Worm (Caenorhabditis elegans) whole organism, L4 larva: ENCODE measurements around the gene F26F2.10.

ENCODE experiments used
- F26F4.8 ChIP-seq: fragments of 200-800 bp; sonication (Bioruptor generic); conservative IDR thresholded peaks from 2 replicates; pipeline ENCODE4 v1.3.6; 2022; ENCODE audit warnings: missing genetic modification characterization, missing compliant biosample characterization
- F37D6.2 ChIP-seq: sonication (generic microtip); optimal IDR thresholded peaks from 2 replicates; lab custom pipeline; 2016; ENCODE audit warnings: mild to moderate bottlenecking, missing genetic modification characterization, missing compliant biosample characterization
- F44E2.7 ChIP-seq: fragments of 200-800 bp; sonication (Bioruptor generic); IDR thresholded peaks from 2 replicates; pipeline ENCODE4 v2.1.2; 2022; ENCODE audit warnings: missing genetic modification characterization, missing compliant biosample characterization
- Y105C5A.15 ChIP-seq: fragments of 200-800 bp; sonication (Bioruptor generic); IDR thresholded peaks from 2 replicates; pipeline ENCODE4 v1.3.6; 2022; ENCODE audit warnings: missing genetic modification characterization, missing compliant biosample characterization
- Y48G9A.11 ChIP-seq: fragments of 200-800 bp; sonication (Bioruptor generic); IDR thresholded peaks from 2 replicates; pipeline ENCODE4 v1.3.6; 2022; ENCODE audit warnings: missing genetic modification reagents, missing genetic modification characterization, missing compliant biosample characterization
- Y75B8A.6 ChIP-seq: fragments of 200-800 bp; sonication (Bioruptor generic); IDR thresholded peaks from 2 replicates; pipeline ENCODE4 v1.3.6; 2022; ENCODE audit warnings: missing genetic modification reagents, missing genetic modification characterization, missing compliant biosample characterization
- ZK337.2 ChIP-seq: fragments of 200-800 bp; sonication (Bioruptor generic); IDR thresholded peaks from 2 replicates; pipeline ENCODE4 v1.3.6; 2022; ENCODE audit warnings: missing genetic modification reagents, missing genetic modification characterization, missing compliant biosample characterization
- ZK546.5 ChIP-seq, 2 experiments: sonication (generic microtip); optimal IDR thresholded peaks; 2 replicates each; lab custom pipeline; 2017; ENCODE audit warnings: missing biosample characterization in 2 of 2, missing genetic modification characterization in 2 of 2
- ama-1 ChIP-seq: fragments of 150-350 bp; optimal IDR thresholded peaks from 2 replicates; lab custom pipeline; 2014; ENCODE audit warnings: inconsistent platforms, mixed read lengths
- arid-1 ChIP-seq: fragments of 200-800 bp; sonication (Bioruptor generic); conservative IDR thresholded peaks from 2 replicates; pipeline ENCODE4 v1.3.6; 2022; ENCODE audit warnings: missing genetic modification reagents, missing genetic modification characterization, missing compliant biosample characterization
- ceh-28 ChIP-seq: fragments of 150-350 bp; optimal IDR thresholded peaks from 2 replicates; lab custom pipeline; 2014; ENCODE audit warnings: missing biosample characterization, missing genetic modification reagents, missing genetic modification characterization
- cey-2 ChIP-seq: sonication (generic microtip); optimal IDR thresholded peaks from 3 replicates; lab custom pipeline; 2017; ENCODE audit warnings: missing genetic modification characterization, mild to moderate bottlenecking, missing compliant biosample characterization, antibody characterized with exemption, borderline replicate concordance; ENCODE audit not compliant: insufficient read depth
- daf-16 ChIP-seq, 3 experiments: sonication (generic microtip); optimal IDR thresholded peaks; 2 replicates each; lab custom pipeline; 2016 to 2017; ENCODE audit warnings: missing genetic modification characterization in 3 of 3, missing genetic modification reagents in 3 of 3, mild to moderate bottlenecking in 2 of 3, missing compliant biosample characterization in 2 of 3, missing biosample characterization in 1 of 3, moderate library complexity in 1 of 3
- daf-8 ChIP-seq: fragments of 200-800 bp; sonication (Bioruptor generic); IDR thresholded peaks from 2 replicates; pipeline ENCODE4 v1.3.6; 2022; ENCODE audit warnings: missing genetic modification characterization, missing compliant biosample characterization
- dmd-6 ChIP-seq: fragments of 200-800 bp; sonication (Bioruptor generic); IDR thresholded peaks from 2 replicates; pipeline ENCODE4 v1.3.6; 2022; ENCODE audit warnings: missing genetic modification reagents, missing genetic modification characterization, missing compliant biosample characterization
- dmd-8 ChIP-seq: fragments of 200-800 bp; sonication (Bioruptor generic); IDR thresholded peaks from 2 replicates; pipeline ENCODE4 v1.3.6; 2022; ENCODE audit warnings: missing genetic modification characterization, missing compliant biosample characterization
- dpl-1 ChIP-seq: fragments of 150-350 bp; optimal IDR thresholded peaks from 2 replicates; lab custom pipeline; 2014; ENCODE audit warnings: missing biosample characterization, missing genetic modification reagents, missing genetic modification characterization
- duxl-1 ChIP-seq: sonication (generic microtip); optimal IDR thresholded peaks from 2 replicates; lab custom pipeline; 2016; ENCODE audit warnings: mild to moderate bottlenecking, missing genetic modification characterization, moderate library complexity, missing compliant biosample characterization; ENCODE audit not compliant: poor library complexity
- dve-1 ChIP-seq: sonication (generic microtip); optimal IDR thresholded peaks from 2 replicates; lab custom pipeline; 2017; ENCODE audit warnings: antibody characterized with exemption, mild to moderate bottlenecking, missing genetic modification characterization, missing compliant biosample characterization; ENCODE audit not compliant: insufficient read depth
- egl-27 ChIP-seq: sonication (generic microtip); optimal IDR thresholded peaks from 3 replicates; lab custom pipeline; 2017; ENCODE audit warnings: missing biosample characterization, missing genetic modification reagents, missing genetic modification characterization
- fos-1 ChIP-seq: fragments of 150-350 bp; optimal IDR thresholded peaks from 2 replicates; lab custom pipeline; 2014; ENCODE audit warnings: missing biosample characterization, missing genetic modification characterization
- gei-8 ChIP-seq: fragments of 200-800 bp; sonication (Bioruptor generic); optimal IDR thresholded peaks from 2 replicates; lab custom pipeline; 2018; ENCODE audit warnings: mild to moderate bottlenecking, missing genetic modification characterization, missing compliant biosample characterization
- hif-1 ChIP-seq, 2 experiments: sonication (generic microtip); optimal IDR thresholded peaks; 2 replicates each; lab custom pipeline; 2016 to 2017; ENCODE audit warnings: missing compliant biosample characterization in 2 of 2, missing genetic modification characterization in 2 of 2, missing genetic modification reagents in 2 of 2, missing genotype in 2 of 2, mild to moderate bottlenecking in 1 of 2
- hlh-11 ChIP-seq: fragments of 200-800 bp; sonication (Bioruptor generic); optimal IDR thresholded peaks from 2 replicates; lab custom pipeline; 2018; ENCODE audit warnings: mild to moderate bottlenecking, missing genetic modification characterization, missing compliant biosample characterization
- hmg-1.1 ChIP-seq: fragments of 200-800 bp; sonication (Bioruptor generic); IDR thresholded peaks from 2 replicates; pipeline ENCODE4 v1.3.6; 2022; ENCODE audit warnings: missing genetic modification reagents, missing genetic modification characterization, missing compliant biosample characterization
- lin-13 ChIP-seq: fragments of 150-350 bp; optimal IDR thresholded peaks from 2 replicates; lab custom pipeline; 2014; ENCODE audit warnings: missing biosample characterization, missing genetic modification reagents, missing genetic modification characterization
- lin-29 ChIP-seq: fragments of 200-800 bp; sonication (Bioruptor generic); IDR thresholded peaks from 2 replicates; pipeline ENCODE4 v1.3.6; 2022; ENCODE audit warnings: missing genetic modification reagents, missing genetic modification characterization, missing compliant biosample characterization
- lin-38 ChIP-seq: fragments of 200-800 bp; sonication (Bioruptor generic); IDR thresholded peaks from 2 replicates; pipeline ENCODE4 v1.3.6; 2022; ENCODE audit warnings: missing genetic modification reagents, missing genetic modification characterization, missing compliant biosample characterization
- lir-3 ChIP-seq: sonication (generic microtip); optimal IDR thresholded peaks from 2 replicates; lab custom pipeline; 2016; ENCODE audit warnings: mild to moderate bottlenecking, missing genetic modification characterization, missing compliant biosample characterization
- lsy-2 ChIP-seq, 2 experiments: fragments of 150-350 bp in 1 of 2; sonication (generic microtip) in 1 of 2; optimal IDR thresholded peaks; 2 replicates each; lab custom pipeline; 2014 to 2017; ENCODE audit warnings: missing biosample characterization in 2 of 2, missing genetic modification characterization in 2 of 2
- madf-5 ChIP-seq, 2 experiments: fragments of 200-800 bp; sonication (Bioruptor generic); IDR thresholded peaks; 2 replicates each; pipeline ENCODE4 v1.3.6; 2022; ENCODE audit warnings: missing compliant biosample characterization in 2 of 2, missing genetic modification characterization in 2 of 2
- mdl-1 ChIP-seq, 2 experiments: fragments of 150-350 bp in 1 of 2; sonication (generic microtip) in 1 of 2; optimal IDR thresholded peaks; 2 replicates each; lab custom pipeline; 2014 to 2017; ENCODE audit warnings: missing biosample characterization in 2 of 2, missing genetic modification characterization in 2 of 2
- mdt-29 ChIP-seq: fragments of 200-800 bp; sonication (Bioruptor generic); IDR thresholded peaks from 2 replicates; pipeline ENCODE4 v1.3.6; 2022; ENCODE audit warnings: missing genetic modification reagents, missing genetic modification characterization, missing compliant biosample characterization
- mxl-3 ChIP-seq: fragments of 200-800 bp; sonication (Bioruptor generic); optimal IDR thresholded peaks from 2 replicates; lab custom pipeline; 2018; ENCODE audit warnings: mild to moderate bottlenecking, missing genetic modification characterization, missing compliant biosample characterization
- nhr-10 ChIP-seq: fragments of 150-350 bp; optimal IDR thresholded peaks from 2 replicates; lab custom pipeline; 2014; ENCODE audit warnings: missing biosample characterization, missing genetic modification characterization
- nhr-102 ChIP-seq: sonication (generic microtip); optimal IDR thresholded peaks from 2 replicates; lab custom pipeline; 2016; ENCODE audit warnings: mild to moderate bottlenecking, missing genetic modification characterization, moderate library complexity, missing compliant biosample characterization
- nhr-28 ChIP-seq: fragments of 150-350 bp; optimal IDR thresholded peaks from 2 replicates; lab custom pipeline; 2014; ENCODE audit warnings: missing biosample characterization, missing genetic modification characterization
- nhr-76 ChIP-seq: fragments of 150-350 bp; optimal IDR thresholded peaks from 2 replicates; lab custom pipeline; 2014; ENCODE audit warnings: missing biosample characterization, missing genetic modification characterization
- pha-4 ChIP-seq, 2 experiments: fragments of 150-350 bp in 1 of 2; fragments of 200-800 bp in 1 of 2; sonication (Bioruptor generic) in 1 of 2; IDR thresholded peaks in 1 of 2; optimal IDR thresholded peaks in 1 of 2; 2 replicates each; pipeline versions ENCODE4 v1.3.6 to Lab custom; 2014 to 2022; ENCODE audit warnings: missing genetic modification characterization in 2 of 2, missing genetic modification reagents in 2 of 2, missing biosample characterization in 1 of 2, missing compliant biosample characterization in 1 of 2
- pqm-1 ChIP-seq: sonication (generic microtip); optimal IDR thresholded peaks from 2 replicates; lab custom pipeline; 2017; ENCODE audit warnings: missing biosample characterization, missing genetic modification characterization
- saeg-2 ChIP-seq: fragments of 200-800 bp; sonication (Bioruptor generic); IDR thresholded peaks from 2 replicates; pipeline ENCODE4 v1.3.6; 2022; ENCODE audit warnings: missing genetic modification reagents, missing genetic modification characterization, missing compliant biosample characterization
- skn-1 ChIP-seq: fragments of 150-350 bp; optimal IDR thresholded peaks from 2 replicates; lab custom pipeline; 2014; ENCODE audit warnings: missing biosample characterization, missing genetic modification characterization
- spr-1 ChIP-seq: sonication (generic microtip); optimal IDR thresholded peaks from 2 replicates; lab custom pipeline; 2016; ENCODE audit warnings: mild to moderate bottlenecking, missing genetic modification characterization, missing compliant biosample characterization
- tag-97 ChIP-seq: fragments of 200-800 bp; sonication (Bioruptor generic); IDR thresholded peaks from 2 replicates; pipeline ENCODE4 v1.3.6; 2022; ENCODE audit warnings: missing genetic modification characterization, missing compliant biosample characterization
- tra-1 ChIP-seq: fragments of 200-800 bp; sonication (Bioruptor generic); IDR thresholded peaks from 2 replicates; pipeline ENCODE4 v1.3.6; 2022; ENCODE audit warnings: missing genetic modification reagents, missing genetic modification characterization, missing compliant biosample characterization
- unc-130 ChIP-seq: sonication (generic microtip); optimal IDR thresholded peaks from 2 replicates; lab custom pipeline; 2016; ENCODE audit warnings: missing genetic modification reagents, missing genetic modification characterization, missing compliant biosample characterization
- unc-62 ChIP-seq, 3 experiments: fragments of 150-350 bp in 1 of 3; sonication (generic microtip); optimal IDR thresholded peaks in 2 of 3; peaks in 1 of 3; 1 replicate in 1 of 3; 2 replicates in 2 of 3; lab custom pipeline; 2014 to 2017; ENCODE audit warnings: missing biosample characterization in 3 of 3, missing genetic modification characterization in 3 of 3, missing genetic modification reagents in 3 of 3, missing genotype in 1 of 3
- zag-1 ChIP-seq: fragments of 150-350 bp; optimal IDR thresholded peaks from 2 replicates; lab custom pipeline; 2014; ENCODE audit warnings: missing biosample characterization, missing genetic modification characterization
- zip-11 ChIP-seq: fragments of 200-800 bp; sonication (Bioruptor generic); IDR thresholded peaks from 2 replicates; pipeline ENCODE4 v1.3.6; 2022; ENCODE audit warnings: missing genetic modification characterization, missing compliant biosample characterization

F26F2.10 gene

DNA sequence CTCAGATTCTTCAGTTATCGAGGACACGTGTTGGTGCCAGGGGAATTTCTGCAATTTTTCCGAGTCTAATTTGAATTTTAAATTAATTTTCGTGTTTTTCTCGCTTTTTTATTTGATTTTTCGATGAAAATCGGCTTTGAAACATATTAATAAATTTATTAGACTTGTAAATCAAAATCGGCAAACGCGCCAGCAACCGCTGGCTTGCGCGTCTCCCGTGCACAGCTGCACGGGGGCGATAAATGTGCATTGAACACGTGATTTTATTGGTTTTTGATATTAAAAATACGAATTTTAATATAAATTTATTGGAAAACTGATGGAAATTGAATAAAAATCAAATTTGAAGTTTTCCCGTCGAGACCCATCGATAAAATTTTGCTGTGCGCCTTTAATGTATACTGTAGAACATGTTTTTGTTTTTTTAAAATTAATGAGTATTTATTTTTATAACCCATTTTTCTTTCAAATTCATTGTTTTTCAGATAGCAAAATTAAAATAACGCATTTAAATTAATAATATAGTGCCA is 14.1 kb downstream of the F26F2.10 start, which contains the start of gene F26F2.7:
Gene F26F2.7, plus strand, starts transcription at position 480 of the 530 bp plus-strand sequence.
- TF ChIP-seq F37D6.2 (tag; lab: Kevin White, UChicago) (peak; percentile 63), zag-1 (tag; lab: Kevin White, UChicago) (no peak), daf-16 (GFP tag; optimal IDR thresholded peaks at IDR 0.05; lab: Kevin White, UChicago) (peak; percentile 17 to 37), daf-16 (tag; optimal IDR thresholded peaks at IDR 0.05; lab: Kevin White, UChicago) (no peak), nhr-76 (tag; lab: Kevin White, UChicago) (no peak), ZK337.2 (no peak), dve-1 (tag; lab: Kevin White, UChicago) (peak; percentile 97), tag-97 (no peak), skn-1 (tag; lab: Kevin White, UChicago) (no peak), tra-1 (GFP tag; lab: Robert Waterston, UW) (no peak; the same call in 1 of the 2 replicates), F44E2.7 (GFP tag; lab: Robert Waterston, UW) (0 out of 2 replicates have a peak, but pooled peaks have one; percentile 47), lsy-2 (tag; optimal IDR thresholded peaks at IDR 0.05; lab: Kevin White, UChicago) (peak; percentile 18 to 94), lir-3 (tag; lab: Kevin White, UChicago) (no peak), lin-38 (GFP tag; lab: Robert Waterston, UW) (no peak), dpl-1 (GFP tag; lab: Kevin White, UChicago) (peak; percentile 79), gei-8 (GFP tag; lab: Kevin White, UChicago) (no peak), hmg-1.1 (GFP tag; lab: Robert Waterston, UW) (peak; percentile 84), daf-8 (GFP tag; lab: Robert Waterston, UW) (no peak), ceh-28 (tag; lab: Kevin White, UChicago) (no peak), dmd-6 (peak; percentile 83), F26F4.8 (GFP tag; lab: Robert Waterston, UW) (no peak), zip-11 (GFP tag; lab: Robert Waterston, UW) (no peak), madf-5 (GFP tag; IDR thresholded peaks at IDR 0.05; lab: Robert Waterston, UW) (no peak), lin-29 (no peak), spr-1 (tag; lab: Kevin White, UChicago) (peak; percentile 70), unc-62 (GFP tag; optimal IDR thresholded peaks at IDR 0.05 in 1 of 2; lab: Kevin White, UChicago) (no peak), unc-62 (tag; optimal IDR thresholded peaks at IDR 0.05; lab: Kevin White, UChicago) (no peak), Y75B8A.6 (GFP tag; lab: Robert Waterston, UW) (no peak), mdl-1 (tag; optimal IDR thresholded peaks at IDR 0.05; lab: Kevin White, UChicago) (peak; percentile 19 to 81), lin-13 (peak; percentile 68), nhr-10 (no peak), saeg-2 (GFP tag; lab: Robert Waterston, UW) (peak; percentile 67), mxl-3 (GFP tag; lab: Kevin White, UChicago) (peak; percentile 47), fos-1 (tag; lab: Kevin White, UChicago) (no peak), nhr-28 (tag; lab: Kevin White, UChicago) (peak; percentile 67), nhr-102 (tag; lab: Kevin White, UChicago) (peak; percentile 79), ama-1 (lab: Kevin White, UChicago) (no peak), pha-4 (GFP tag; IDR thresholded peaks at IDR 0.05; lab: Robert Waterston, UW) (peak; percentile 77), pha-4 (tag; optimal IDR thresholded peaks at IDR 0.05; lab: Kevin White, UChicago) (no peak), hlh-11 (tag; lab: Kevin White, UChicago) (peak; percentile 95), egl-27 (tag; lab: Kevin White, UChicago) (no peak), ZK546.5 (tag; optimal IDR thresholded peaks at IDR 0.05; lab: Kevin White, UChicago) (no peak), Y105C5A.15 (no peak), duxl-1 (tag; lab: Kevin White, UChicago) (peak; percentile 80), mdt-29 (GFP tag; lab: Robert Waterston, UW) (peak; percentile 75; the same call in 1 of the 2 replicates), pqm-1 (tag; lab: Kevin White, UChicago) (peak; percentile 25), unc-130 (GFP tag; lab: Kevin White, UChicago) (peak; percentile 66), arid-1 (GFP tag; lab: Robert Waterston, UW) (peak; percentile 64), dmd-8 (GFP tag; lab: Robert Waterston, UW) (no peak), hif-1 (tag; optimal IDR thresholded peaks at IDR 0.05; lab: Kevin White, UChicago) (peak in 1 of 2 experiments; percentile 66), cey-2 (tag; lab: Kevin White, UChicago) (no peak), Y48G9A.11 (GFP tag; lab: Robert Waterston, UW) (no peak)
